Worm (Caenorhabditis elegans): ENCODE data around the gene Y54E2A.5.

DNA sequence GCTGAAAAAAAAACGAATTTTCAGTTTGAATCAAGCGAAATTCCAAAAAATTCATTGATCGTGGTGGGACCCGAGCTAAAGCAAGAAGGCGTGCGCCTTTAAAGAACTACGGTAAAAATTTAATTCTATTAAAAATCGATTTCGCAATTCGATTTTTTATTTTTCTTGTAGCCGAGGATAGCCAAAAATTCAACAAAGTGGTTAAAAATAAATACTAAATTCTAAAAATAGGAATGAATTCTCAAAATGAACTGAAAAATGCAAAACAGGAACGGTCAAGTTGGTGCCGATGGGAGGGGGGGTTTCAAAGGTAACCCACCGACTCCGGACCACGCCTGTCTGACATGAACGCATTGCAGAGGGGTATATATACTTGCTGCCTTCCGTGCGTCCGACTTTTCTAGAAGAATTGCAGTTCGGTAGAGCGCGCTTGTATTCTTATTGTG, 43.5 kb upstream of the Y54E2A.5 start:
- TF ChIP-seq ama-1 (optimal IDR thresholded peaks at IDR 0.05) (no peak), aly-1 (tag; optimal IDR thresholded peaks at IDR 0.05) (no peak), F13C5.2 (tag; optimal IDR thresholded peaks at IDR 0.05) (no peak), flt-1 (GFP tag; IDR thresholded peaks at IDR 0.05) (peak; percentile 54), tbx-37 (GFP tag; conservative IDR thresholded peaks at IDR 0.05) (0 out of 2 replicates have a peak, but pooled peaks have one; percentile 38), ceh-36 (tag; optimal IDR thresholded peaks at IDR 0.05) (no peak), B0310.2 (tag; optimal IDR thresholded peaks at IDR 0.05) (no peak), scrt-1 (GFP tag; IDR thresholded peaks at IDR 0.05) (no peak), sea-1 (GFP tag; conservative IDR thresholded peaks at IDR 0.05) (peak; percentile 83), hmbx-1 (tag; optimal IDR thresholded peaks at IDR 0.05) (no peak), hmg-4 (GFP tag; optimal IDR thresholded peaks at IDR 0.05) (no peak), ceh-13 (GFP tag; optimal IDR thresholded peaks at IDR 0.05) (no peak), tra-4 (tag; optimal IDR thresholded peaks at IDR 0.05) (no peak)
